Fruit fly (Drosophila melanogaster) whole organism, pupa: ENCODE data around the gene Doc3.

Source experiments
- CG10348 ChIP-seq: fragments of 200-800 bp; sonication (Bioruptor generic); IDR thresholded peaks from 2 replicates; pipeline ENCODE4 v1.3.6; 2022; ENCODE audit warnings: missing biosample characterization, missing genetic modification characterization
- CG12605 ChIP-seq: fragments of 200-800 bp; sonication (Bioruptor generic); IDR thresholded peaks from 2 replicates; pipeline ENCODE4 v1.3.6; 2022; ENCODE audit warnings: missing biosample characterization, missing genetic modification characterization
- CG32121 ChIP-seq: fragments of 200-800 bp; sonication (Bioruptor generic); IDR thresholded peaks from 2 replicates; pipeline ENCODE4 v1.3.6; 2022; ENCODE audit warnings: missing biosample characterization, missing genetic modification characterization
- CG34367 ChIP-seq: fragments of 200-800 bp; sonication (Bioruptor generic); optimal IDR thresholded peaks from 2 replicates; lab custom pipeline; 2018; ENCODE audit warnings: missing biosample characterization, mild to moderate bottlenecking, missing genetic modification characterization
- CG4496 ChIP-seq: fragments of 200-800 bp; sonication (Bioruptor generic); IDR thresholded peaks from 3 replicates; pipeline ENCODE4 v1.3.6; 2022; ENCODE audit warnings: missing biosample characterization, missing genetic modification characterization
- CG8301 ChIP-seq: fragments of 200-800 bp; sonication (Bioruptor generic); optimal IDR thresholded peaks from 2 replicates; lab custom pipeline; 2018; ENCODE audit warnings: missing biosample characterization, mild to moderate bottlenecking, missing genetic modification characterization
- CG9948 ChIP-seq: fragments of 200-800 bp; sonication (Bioruptor generic); optimal IDR thresholded peaks from 2 replicates; lab custom pipeline; 2018; ENCODE audit warnings: missing biosample characterization, mild to moderate bottlenecking, missing genetic modification characterization, moderate library complexity
- EcR ChIP-seq: fragments of 200-800 bp; sonication (Bioruptor generic); optimal IDR thresholded peaks from 3 replicates; lab custom pipeline; 2019; ENCODE audit warnings: missing biosample characterization, missing genetic modification characterization, mild to moderate bottlenecking, moderate library complexity, missing genetic modification reagents
- Ets98B ChIP-seq: fragments of 200-800 bp; sonication (Bioruptor generic); IDR thresholded peaks from 2 replicates; pipeline ENCODE4 v1.3.6; 2022; ENCODE audit warnings: missing biosample characterization, missing genetic modification characterization
- Snoo ChIP-seq: fragments of 200-800 bp; sonication (Bioruptor generic); optimal IDR thresholded peaks from 3 replicates; lab custom pipeline; 2017; ENCODE audit warnings: missing biosample characterization, mild to moderate bottlenecking, missing genetic modification characterization, inconsistent platforms
- gl ChIP-seq: fragments of 200-800 bp; sonication (Bioruptor generic); optimal IDR thresholded peaks from 2 replicates; lab custom pipeline; 2018; ENCODE audit warnings: missing biosample characterization, mild to moderate bottlenecking, missing genetic modification characterization

dm6 chr3L:9011485-9012389 lies 6.7 kb downstream of the Doc3 start:
- TF ChIP-seq EcR (no peak), Ets98B (no peak), CG32121 (GFP tag; lab: Robert Waterston, UW) (no peak), CG9948 (tag; lab: Kevin White, UChicago) (no peak), CG12605 (GFP tag; lab: Robert Waterston, UW) (no peak), CG4496 (GFP tag; lab: Robert Waterston, UW) (no peak), CG10348 (no peak), Snoo (no peak), gl (tag; lab: Kevin White, UChicago) (no peak), CG8301 (no peak), CG34367 (tag; lab: Kevin White, UChicago) (no peak)
